Worm (Caenorhabditis elegans) whole organism, L4 larva: ENCODE results near the gene K07C11.8.

Experiments used
- F26F4.8 ChIP-seq: fragments of 200-800 bp; sonication (Bioruptor generic); conservative IDR thresholded peaks from 2 replicates; pipeline ENCODE4 v1.3.6; 2022; ENCODE audit warnings: missing genetic modification characterization, missing compliant biosample characterization
- F49E8.2 ChIP-seq: sonication (generic microtip); optimal IDR thresholded peaks from 2 replicates; lab custom pipeline; 2016; ENCODE audit warnings: missing compliant biosample characterization, mild to moderate bottlenecking, missing genetic modification characterization, borderline replicate concordance
- R02D3.7 ChIP-seq: fragments of 150-350 bp; sonication (generic microtip); optimal IDR thresholded peaks from 3 replicates; lab custom pipeline; 2014; ENCODE audit warnings: missing biosample characterization, missing genetic modification characterization
- T20F7.1 ChIP-seq: fragments of 200-800 bp; sonication (Bioruptor generic); optimal IDR thresholded peaks from 2 replicates; lab custom pipeline; 2018; ENCODE audit warnings: mild to moderate bottlenecking, missing genetic modification characterization, missing compliant biosample characterization
- Y48G9A.11 ChIP-seq: fragments of 200-800 bp; sonication (Bioruptor generic); IDR thresholded peaks from 2 replicates; pipeline ENCODE4 v1.3.6; 2022; ENCODE audit warnings: missing genetic modification reagents, missing genetic modification characterization, missing compliant biosample characterization
- Y75B8A.6 ChIP-seq: fragments of 200-800 bp; sonication (Bioruptor generic); IDR thresholded peaks from 2 replicates; pipeline ENCODE4 v1.3.6; 2022; ENCODE audit warnings: missing genetic modification reagents, missing genetic modification characterization, missing compliant biosample characterization
- ZK546.5 ChIP-seq, 2 experiments: sonication (generic microtip); optimal IDR thresholded peaks; 2 replicates each; lab custom pipeline; 2017; ENCODE audit warnings: missing biosample characterization in 2 of 2, missing genetic modification characterization in 2 of 2
- aha-1 ChIP-seq: fragments of 150-350 bp; peaks from one replicate; lab custom pipeline; 2014; ENCODE audit warnings: missing biosample characterization, missing genetic modification characterization
- aly-2 ChIP-seq: sonication (generic microtip); optimal IDR thresholded peaks from 2 replicates; lab custom pipeline; 2018; ENCODE audit warnings: missing biosample characterization, missing genetic modification characterization
- ceh-20 ChIP-seq: fragments of 200-800 bp; sonication (Bioruptor generic); IDR thresholded peaks from 2 replicates; pipeline ENCODE4 v1.3.6; 2022; ENCODE audit warnings: missing genetic modification reagents, missing genetic modification characterization, missing compliant biosample characterization
- ceh-62 ChIP-seq: sonication (generic microtip); optimal IDR thresholded peaks from 2 replicates; lab custom pipeline; 2017; ENCODE audit warnings: missing biosample characterization, missing genetic modification characterization
- ceh-82 ChIP-seq: sonication (generic microtip); optimal IDR thresholded peaks from 2 replicates; lab custom pipeline; 2017; ENCODE audit warnings: missing biosample characterization, missing genetic modification characterization
- ctbp-1 ChIP-seq: fragments of 200-800 bp; sonication (Bioruptor generic); IDR thresholded peaks from 2 replicates; pipeline ENCODE4 v1.3.6; 2022; ENCODE audit warnings: missing genetic modification reagents, missing genetic modification characterization, missing compliant biosample characterization
- daf-16 ChIP-seq, 3 experiments: sonication (generic microtip); optimal IDR thresholded peaks; 2 replicates each; lab custom pipeline; 2016 to 2017; ENCODE audit warnings: missing genetic modification characterization in 3 of 3, missing genetic modification reagents in 3 of 3, mild to moderate bottlenecking in 2 of 3, missing compliant biosample characterization in 2 of 3, missing biosample characterization in 1 of 3, moderate library complexity in 1 of 3
- daf-8 ChIP-seq: fragments of 200-800 bp; sonication (Bioruptor generic); IDR thresholded peaks from 2 replicates; pipeline ENCODE4 v1.3.6; 2022; ENCODE audit warnings: missing genetic modification characterization, missing compliant biosample characterization
- dmd-6 ChIP-seq: fragments of 200-800 bp; sonication (Bioruptor generic); IDR thresholded peaks from 2 replicates; pipeline ENCODE4 v1.3.6; 2022; ENCODE audit warnings: missing genetic modification reagents, missing genetic modification characterization, missing compliant biosample characterization
- dmd-9 ChIP-seq: fragments of 200-800 bp; sonication (Bioruptor generic); IDR thresholded peaks from 2 replicates; pipeline ENCODE4 v1.3.6; 2022; ENCODE audit warnings: missing genetic modification reagents, missing genetic modification characterization, missing compliant biosample characterization
- duxl-1 ChIP-seq: sonication (generic microtip); optimal IDR thresholded peaks from 2 replicates; lab custom pipeline; 2016; ENCODE audit warnings: mild to moderate bottlenecking, missing genetic modification characterization, moderate library complexity, missing compliant biosample characterization; ENCODE audit not compliant: poor library complexity
- dve-1 ChIP-seq: sonication (generic microtip); optimal IDR thresholded peaks from 2 replicates; lab custom pipeline; 2017; ENCODE audit warnings: antibody characterized with exemption, mild to moderate bottlenecking, missing genetic modification characterization, missing compliant biosample characterization; ENCODE audit not compliant: insufficient read depth
- egl-43 ChIP-seq: fragments of 200-800 bp; sonication (Bioruptor generic); IDR thresholded peaks from 2 replicates; pipeline ENCODE4 v1.3.6; 2022; ENCODE audit warnings: missing genetic modification reagents, missing genetic modification characterization, missing compliant biosample characterization
- fkh-10 ChIP-seq: fragments of 150-350 bp; optimal IDR thresholded peaks from 2 replicates; lab custom pipeline; 2014; ENCODE audit warnings: missing biosample characterization, missing genetic modification reagents, missing genetic modification characterization
- fos-1 ChIP-seq: fragments of 150-350 bp; optimal IDR thresholded peaks from 2 replicates; lab custom pipeline; 2014; ENCODE audit warnings: missing biosample characterization, missing genetic modification characterization
- hif-1 ChIP-seq, 2 experiments: sonication (generic microtip); optimal IDR thresholded peaks; 2 replicates each; lab custom pipeline; 2016 to 2017; ENCODE audit warnings: missing compliant biosample characterization in 2 of 2, missing genetic modification characterization in 2 of 2, missing genetic modification reagents in 2 of 2, missing genotype in 2 of 2, mild to moderate bottlenecking in 1 of 2
- hlh-11 ChIP-seq: fragments of 200-800 bp; sonication (Bioruptor generic); optimal IDR thresholded peaks from 2 replicates; lab custom pipeline; 2018; ENCODE audit warnings: mild to moderate bottlenecking, missing genetic modification characterization, missing compliant biosample characterization
- hlh-30 ChIP-seq: sonication (generic microtip); optimal IDR thresholded peaks from 2 replicates; lab custom pipeline; 2017; ENCODE audit warnings: antibody characterized with exemption, mild to moderate bottlenecking, missing genetic modification characterization, missing compliant biosample characterization; ENCODE audit not compliant: insufficient read depth
- hmg-1.1 ChIP-seq: fragments of 200-800 bp; sonication (Bioruptor generic); IDR thresholded peaks from 2 replicates; pipeline ENCODE4 v1.3.6; 2022; ENCODE audit warnings: missing genetic modification reagents, missing genetic modification characterization, missing compliant biosample characterization
- jun-1 ChIP-seq: fragments of 150-350 bp; optimal IDR thresholded peaks from 2 replicates; lab custom pipeline; 2014; ENCODE audit warnings: missing biosample characterization, missing genetic modification reagents, missing genetic modification characterization
- lin-1 ChIP-seq: fragments of 200-800 bp; sonication (Bioruptor generic); IDR thresholded peaks from 2 replicates; pipeline ENCODE4 v1.3.6; 2022; ENCODE audit warnings: missing genetic modification reagents, missing genetic modification characterization, missing compliant biosample characterization
- lin-38 ChIP-seq: fragments of 200-800 bp; sonication (Bioruptor generic); IDR thresholded peaks from 2 replicates; pipeline ENCODE4 v1.3.6; 2022; ENCODE audit warnings: missing genetic modification reagents, missing genetic modification characterization, missing compliant biosample characterization
- lin-39 ChIP-seq: fragments of 150-350 bp; optimal IDR thresholded peaks from 2 replicates; lab custom pipeline; 2014; ENCODE audit warnings: missing biosample characterization, missing genetic modification reagents, missing genetic modification characterization
- lsy-2 ChIP-seq, 2 experiments: fragments of 150-350 bp in 1 of 2; sonication (generic microtip) in 1 of 2; optimal IDR thresholded peaks; 2 replicates each; lab custom pipeline; 2014 to 2017; ENCODE audit warnings: missing biosample characterization in 2 of 2, missing genetic modification characterization in 2 of 2
- madf-5 ChIP-seq, 2 experiments: fragments of 200-800 bp; sonication (Bioruptor generic); IDR thresholded peaks; 2 replicates each; pipeline ENCODE4 v1.3.6; 2022; ENCODE audit warnings: missing compliant biosample characterization in 2 of 2, missing genetic modification characterization in 2 of 2
- mdt-29 ChIP-seq: fragments of 200-800 bp; sonication (Bioruptor generic); IDR thresholded peaks from 2 replicates; pipeline ENCODE4 v1.3.6; 2022; ENCODE audit warnings: missing genetic modification reagents, missing genetic modification characterization, missing compliant biosample characterization
- mep-1 ChIP-seq: fragments of 150-350 bp; sonication (generic microtip); optimal IDR thresholded peaks from 3 replicates; lab custom pipeline; 2014; ENCODE audit warnings: missing biosample characterization, missing genetic modification characterization
- mxl-3 ChIP-seq: fragments of 200-800 bp; sonication (Bioruptor generic); optimal IDR thresholded peaks from 2 replicates; lab custom pipeline; 2018; ENCODE audit warnings: mild to moderate bottlenecking, missing genetic modification characterization, missing compliant biosample characterization
- nhr-102 ChIP-seq: sonication (generic microtip); optimal IDR thresholded peaks from 2 replicates; lab custom pipeline; 2016; ENCODE audit warnings: mild to moderate bottlenecking, missing genetic modification characterization, moderate library complexity, missing compliant biosample characterization
- nhr-111 ChIP-seq: fragments of 200-800 bp; sonication (Bioruptor generic); optimal IDR thresholded peaks from 2 replicates; lab custom pipeline; 2018; ENCODE audit warnings: mild to moderate bottlenecking, missing genetic modification characterization, missing compliant biosample characterization
- nhr-28 ChIP-seq: fragments of 150-350 bp; optimal IDR thresholded peaks from 2 replicates; lab custom pipeline; 2014; ENCODE audit warnings: missing biosample characterization, missing genetic modification characterization
- nhr-42 ChIP-seq: fragments of 200-800 bp; sonication (Bioruptor generic); IDR thresholded peaks from 2 replicates; pipeline ENCODE4 v1.3.6; 2022; ENCODE audit warnings: missing genetic modification characterization, missing compliant biosample characterization
- nhr-48 ChIP-seq: sonication (generic microtip); optimal IDR thresholded peaks from 2 replicates; lab custom pipeline; 2016; ENCODE audit warnings: mild to moderate bottlenecking, missing genetic modification characterization, missing compliant biosample characterization
- nhr-77 ChIP-seq: fragments of 150-350 bp; optimal IDR thresholded peaks from 2 replicates; lab custom pipeline; 2014; ENCODE audit warnings: missing biosample characterization, missing genetic modification characterization
- pqm-1 ChIP-seq: sonication (generic microtip); optimal IDR thresholded peaks from 2 replicates; lab custom pipeline; 2017; ENCODE audit warnings: missing biosample characterization, missing genetic modification characterization
- spr-3 ChIP-seq: fragments of 200-800 bp; sonication (Bioruptor generic); optimal IDR thresholded peaks from 2 replicates; lab custom pipeline; 2018; ENCODE audit warnings: mild to moderate bottlenecking, missing genetic modification characterization, missing compliant biosample characterization
- tra-1 ChIP-seq: fragments of 200-800 bp; sonication (Bioruptor generic); IDR thresholded peaks from 2 replicates; pipeline ENCODE4 v1.3.6; 2022; ENCODE audit warnings: missing genetic modification reagents, missing genetic modification characterization, missing compliant biosample characterization
- unc-62 ChIP-seq, 3 experiments: fragments of 150-350 bp in 1 of 3; sonication (generic microtip); optimal IDR thresholded peaks in 2 of 3; peaks in 1 of 3; 1 replicate in 1 of 3; 2 replicates in 2 of 3; lab custom pipeline; 2014 to 2017; ENCODE audit warnings: missing biosample characterization in 3 of 3, missing genetic modification characterization in 3 of 3, missing genetic modification reagents in 3 of 3, missing genotype in 1 of 3
- zfp-3 ChIP-seq: fragments of 200-800 bp; sonication (Bioruptor generic); conservative IDR thresholded peaks from 2 replicates; pipeline ENCODE4 v1.3.6; 2022; ENCODE audit warnings: missing genetic modification reagents, missing genetic modification characterization, missing compliant biosample characterization
- ztf-7 ChIP-seq: fragments of 150-350 bp; optimal IDR thresholded peaks from 2 replicates; lab custom pipeline; 2014; ENCODE audit warnings: missing biosample characterization, missing genetic modification characterization

K07C11.8 gene

DNA sequence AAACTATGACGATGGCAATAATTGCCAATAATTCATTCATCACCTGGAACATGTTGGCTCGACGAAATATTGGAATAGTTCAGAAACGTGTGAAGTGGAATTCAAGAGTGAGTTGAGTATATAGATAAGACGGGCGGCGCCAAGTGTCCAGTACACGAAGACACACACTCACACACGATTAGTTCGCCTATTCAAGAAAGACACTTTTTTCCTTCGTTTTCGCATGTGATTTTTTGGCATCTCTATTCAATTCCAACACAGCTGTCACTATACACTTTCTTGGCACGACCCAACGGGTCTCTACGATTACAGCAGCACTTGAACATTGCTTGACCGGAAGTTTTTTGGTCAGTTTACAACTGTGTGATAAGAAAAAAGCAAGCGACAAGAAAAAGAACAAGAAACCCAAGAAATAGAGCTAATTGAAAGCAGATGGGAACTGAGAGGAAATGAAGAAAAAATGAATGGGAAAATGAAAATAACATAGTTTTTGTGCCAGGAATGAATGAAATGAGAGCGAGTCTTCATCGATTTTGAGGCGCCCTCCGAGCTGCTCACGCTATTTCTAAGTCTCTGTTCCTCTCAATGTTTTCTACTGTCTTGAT is at the start of gene K07C11.8:
K07C11.8 (minus strand) TSS at position 224 of the 605 bp plus-strand sequence.
- TF ChIP-seq lsy-2 (tag; optimal IDR thresholded peaks at IDR 0.05; lab: Kevin White, UChicago) (no peak), R02D3.7 (no peak), tra-1 (GFP tag; lab: Robert Waterston, UW) (peak; percentile 32; the same call in 1 of the 2 replicates), jun-1 (tag; lab: Kevin White, UChicago) (no peak), Y75B8A.6 (no peak), F26F4.8 (GFP tag; lab: Robert Waterston, UW) (no peak), nhr-102 (tag; lab: Kevin White, UChicago) (no peak), dmd-6 (GFP tag; lab: Robert Waterston, UW) (peak; percentile 78), daf-16 (GFP tag; optimal IDR thresholded peaks at IDR 0.05; lab: Kevin White, UChicago) (no peak), daf-16 (tag; optimal IDR thresholded peaks at IDR 0.05; lab: Kevin White, UChicago) (peak; percentile 10), hif-1 (tag; optimal IDR thresholded peaks at IDR 0.05; lab: Kevin White, UChicago) (no peak), dve-1 (tag; lab: Kevin White, UChicago) (peak; percentile 25), F49E8.2 (tag; lab: Kevin White, UChicago) (no peak), spr-3 (no peak), hlh-30 (tag; lab: Kevin White, UChicago) (peak; percentile 7), nhr-48 (tag; lab: Kevin White, UChicago) (no peak), ceh-20 (GFP tag; lab: Robert Waterston, UW) (no peak), nhr-28 (peak; percentile 50), madf-5 (GFP tag; IDR thresholded peaks at IDR 0.05; lab: Robert Waterston, UW) (no peak), hmg-1.1 (no peak), fkh-10 (peak; percentile 23), mxl-3 (peak; percentile 34), mdt-29 (peak; percentile 23; the same call in 1 of the 2 replicates), lin-1 (peak; percentile 14; the same call in 1 of the 2 replicates), hlh-11 (tag; lab: Kevin White, UChicago) (peak; percentile 71), aha-1 (peak; percentile 44), Y48G9A.11 (no peak), daf-8 (GFP tag; lab: Robert Waterston, UW) (no peak), egl-43 (GFP tag; lab: Robert Waterston, UW) (no peak), ceh-82 (tag; lab: Kevin White, UChicago) (no peak), dmd-9 (GFP tag; lab: Robert Waterston, UW) (no peak), unc-62 (GFP tag; optimal IDR thresholded peaks at IDR 0.05 in 1 of 2; lab: Kevin White, UChicago) (peak in 1 of 2 experiments; percentile 69), unc-62 (tag; optimal IDR thresholded peaks at IDR 0.05; lab: Kevin White, UChicago) (no peak)

ce11 chrV:8267275-8267674 is 49.6 kb upstream of the K07C11.8 start:
- no peak for TF ChIP-seq nhr-102 (tag; lab: Kevin White, UChicago)
- TF ChIP-seq ztf-7 (tag; lab: Kevin White, UChicago): peak; percentile 89
- TF ChIP-seq R02D3.7: no peak
- TF ChIP-seq ZK546.5 (tag; optimal IDR thresholded peaks at IDR 0.05; lab: Kevin White, UChicago): no peak
- TF ChIP-seq unc-62 (GFP tag; optimal IDR thresholded peaks at IDR 0.05 in 1 of 2; lab: Kevin White, UChicago): peak in 1 of 2 experiments; percentile 41
- no peak for TF ChIP-seq unc-62 (tag; optimal IDR thresholded peaks at IDR 0.05; lab: Kevin White, UChicago)
- TF ChIP-seq ceh-62 (tag; lab: Kevin White, UChicago): no peak
- TF ChIP-seq daf-16 (GFP tag; optimal IDR thresholded peaks at IDR 0.05; lab: Kevin White, UChicago): no peak
- peak; percentile 67 for TF ChIP-seq daf-16 (tag; optimal IDR thresholded peaks at IDR 0.05; lab: Kevin White, UChicago)
- TF ChIP-seq fos-1 (tag; lab: Kevin White, UChicago): peak; percentile 31
- no peak for TF ChIP-seq zfp-3 (GFP tag; lab: Robert Waterston, UW)
- no peak for TF ChIP-seq lin-39 (tag; lab: Kevin White, UChicago)
- peak; percentile 40 for TF ChIP-seq T20F7.1 (GFP tag; lab: Kevin White, UChicago)
- TF ChIP-seq lin-1: 0 out of 2 replicates have a peak, but pooled peaks have one; percentile 55
- TF ChIP-seq hlh-11 (tag; lab: Kevin White, UChicago): peak; percentile 54
- TF ChIP-seq nhr-111: no peak
- TF ChIP-seq dve-1 (tag; lab: Kevin White, UChicago): peak; percentile 76
- TF ChIP-seq nhr-28: peak; percentile 75
- no peak for TF ChIP-seq duxl-1 (tag; lab: Kevin White, UChicago)
- TF ChIP-seq nhr-77 (tag; lab: Kevin White, UChicago): peak; percentile 92
- no peak for TF ChIP-seq aly-2
- peak; percentile 69 for TF ChIP-seq mep-1 (tag; lab: Kevin White, UChicago)
- no peak for TF ChIP-seq hif-1 (tag; optimal IDR thresholded peaks at IDR 0.05; lab: Kevin White, UChicago)
- no peak for TF ChIP-seq ctbp-1 (GFP tag; lab: Robert Waterston, UW)
- TF ChIP-seq nhr-42 (GFP tag; lab: Robert Waterston, UW): no peak
- TF ChIP-seq lin-38 (GFP tag; lab: Robert Waterston, UW): no peak
- peak; percentile 93 for TF ChIP-seq pqm-1 (tag; lab: Kevin White, UChicago)
